Fruit fly (Drosophila melanogaster) whole organism, embryonic: ENCODE measurements around the gene DCTN1-p150.
A peak's percentile ranks its signal among the peaks of the same experiment; 100 is the strongest.

Source experiments
- Asciz ChIP-seq: fragments of 200-800 bp; sonication (Bioruptor generic); optimal IDR thresholded peaks from 2 replicates; lab custom pipeline; 2017; ENCODE audit warnings: missing biosample characterization, mild to moderate bottlenecking, missing genetic modification characterization, missing genetic modification reagents
- Atf-2 ChIP-seq: fragments of 200-800 bp; sonication (Bioruptor generic); optimal IDR thresholded peaks from 2 replicates; lab custom pipeline; 2016; ENCODE audit warnings: missing biosample characterization, missing genetic modification characterization
- Atf6 ChIP-seq: fragments of 200-800 bp; sonication (Bioruptor generic); IDR thresholded peaks from 2 replicates; pipeline ENCODE4 v1.3.6; 2022; ENCODE audit warnings: missing biosample characterization, missing genetic modification characterization
- Awh ChIP-seq: fragments of 200-800 bp; sonication (Bioruptor generic); IDR thresholded peaks from 2 replicates; pipeline ENCODE4, ENCODE4 v1.3.6; 2022; ENCODE audit warnings: missing biosample characterization, missing genetic modification characterization
- CG1024 ChIP-seq: fragments of 200-800 bp; sonication (Bioruptor generic); IDR thresholded peaks from 2 replicates; pipeline ENCODE4 v1.3.6; 2022; ENCODE audit warnings: missing biosample characterization, missing genetic modification characterization
- CG11723 ChIP-seq: fragments of 200-800 bp; sonication (Bioruptor generic); optimal IDR thresholded peaks from 2 replicates; lab custom pipeline; 2017; ENCODE audit warnings: missing biosample characterization, mild to moderate bottlenecking, missing genetic modification characterization
- CG13287 ChIP-seq: fragments of 200-800 bp; sonication (Bioruptor generic); IDR thresholded peaks from 2 replicates; pipeline ENCODE4 v1.3.6; 2022; ENCODE audit warnings: missing biosample characterization, missing genetic modification characterization; ENCODE audit not compliant: partially characterized antibody
- CG13894 ChIP-seq: fragments of 200-800 bp; sonication (Bioruptor generic); optimal IDR thresholded peaks from 3 replicates; lab custom pipeline; 2018; ENCODE audit warnings: missing biosample characterization, mild to moderate bottlenecking, missing genetic modification characterization, moderate library complexity
- CG14050 ChIP-seq: fragments of 200-800 bp; sonication (Bioruptor generic); IDR thresholded peaks from 3 replicates; pipeline ENCODE4 v1.3.6; 2022; ENCODE audit warnings: missing biosample characterization, missing genetic modification characterization
- CG14667 ChIP-seq: fragments of 200-800 bp; sonication (Bioruptor generic); IDR thresholded peaks from 2 replicates; pipeline ENCODE4 v1.3.6; 2022; ENCODE audit warnings: missing biosample characterization, missing genetic modification characterization
- CG1603 ChIP-seq: fragments of 200-800 bp; sonication (Bioruptor generic); optimal IDR thresholded peaks from 2 replicates; lab custom pipeline; 2019; ENCODE audit warnings: missing biosample characterization, mild to moderate bottlenecking, missing genetic modification characterization, moderate library complexity
- CG16779 ChIP-seq: fragments of 200-800 bp; sonication (Bioruptor generic); IDR thresholded peaks from 2 replicates; pipeline ENCODE4 v1.3.6; 2022; ENCODE audit warnings: missing biosample characterization, missing genetic modification characterization
- CG18619 ChIP-seq: fragments of 200-800 bp; sonication (Bioruptor generic); optimal IDR thresholded peaks from 3 replicates; lab custom pipeline; 2017; ENCODE audit warnings: missing biosample characterization, mild to moderate bottlenecking, missing genetic modification characterization
- CG18764 ChIP-seq: fragments of 200-800 bp; sonication (Bioruptor generic); optimal IDR thresholded peaks from 3 replicates; lab custom pipeline; 2016; ENCODE audit warnings: missing biosample characterization, missing genetic modification characterization
- CG2120 ChIP-seq: fragments of 200-800 bp; sonication (Bioruptor generic); optimal IDR thresholded peaks from 3 replicates; lab custom pipeline; 2016; ENCODE audit warnings: missing biosample characterization, missing genetic modification characterization
- CG3065 ChIP-seq: fragments of 200-800 bp; sonication (Bioruptor generic); optimal IDR thresholded peaks from 2 replicates; lab custom pipeline; 2016; ENCODE audit warnings: missing biosample characterization, missing genetic modification characterization
- CG33213 ChIP-seq: fragments of 200-800 bp; sonication (Bioruptor generic); optimal IDR thresholded peaks from 3 replicates; lab custom pipeline; 2016; ENCODE audit warnings: missing biosample characterization, missing genetic modification characterization
- CG4328 ChIP-seq: fragments of 200-800 bp; sonication (Bioruptor generic); optimal IDR thresholded peaks from 3 replicates; lab custom pipeline; 2017; ENCODE audit warnings: missing biosample characterization, missing genetic modification reagents, missing genetic modification characterization
- CG5245 ChIP-seq: fragments of 200-800 bp; sonication (Bioruptor generic); optimal IDR thresholded peaks from 3 replicates; lab custom pipeline; 2016; ENCODE audit warnings: missing biosample characterization, missing genetic modification characterization
- CG7786 ChIP-seq: fragments of 200-800 bp; sonication (Bioruptor generic); optimal IDR thresholded peaks from 2 replicates; lab custom pipeline; 2016; ENCODE audit warnings: missing biosample characterization, missing genetic modification characterization
- CG9215 ChIP-seq: fragments of 200-800 bp; sonication (Bioruptor generic); IDR thresholded peaks from 2 replicates; pipeline ENCODE4 v1.3.6; 2022; ENCODE audit warnings: missing biosample characterization, missing genetic modification characterization
- Dad ChIP-seq: fragments of 200-800 bp; sonication (Bioruptor generic); optimal IDR thresholded peaks from 3 replicates; lab custom pipeline; 2016; ENCODE audit warnings: missing biosample characterization, missing genetic modification characterization
- Fer3 ChIP-seq: fragments of 200-800 bp; sonication (Bioruptor generic); optimal IDR thresholded peaks from 2 replicates; lab custom pipeline; 2018; ENCODE audit warnings: missing biosample characterization, mild to moderate bottlenecking, missing genetic modification characterization, moderate library complexity
- H2.0 ChIP-seq: fragments of 200-800 bp; sonication (Bioruptor generic); IDR thresholded peaks from 2 replicates; pipeline ENCODE4 v1.3.6; 2022; ENCODE audit warnings: missing biosample characterization, missing genetic modification characterization
- MESR4 ChIP-seq: fragments of 200-800 bp; sonication (Bioruptor generic); optimal IDR thresholded peaks from 2 replicates; lab custom pipeline; 2018; ENCODE audit warnings: missing biosample characterization, mild to moderate bottlenecking, missing genetic modification characterization, moderate library complexity
- Pdp1 ChIP-seq, 2 experiments: fragments of 200-800 bp; sonication (Bioruptor generic); optimal IDR thresholded peaks; 3 replicates each; lab custom pipeline; 2016; ENCODE audit warnings: missing biosample characterization in 2 of 2, missing genetic modification characterization in 2 of 2, mild to moderate bottlenecking in 1 of 2, moderate library complexity in 1 of 2
- Usf ChIP-seq: fragments of 200-800 bp; sonication (Bioruptor generic); optimal IDR thresholded peaks from 2 replicates; lab custom pipeline; 2017; ENCODE audit warnings: missing genotype, missing biosample characterization, missing genetic modification characterization
- da ChIP-seq: fragments of 200-800 bp; sonication (Bioruptor generic); optimal IDR thresholded peaks from 2 replicates; lab custom pipeline; 2016; ENCODE audit warnings: missing biosample characterization, missing genetic modification characterization
- danr ChIP-seq: fragments of 200-800 bp; sonication (Bioruptor generic); IDR thresholded peaks from 2 replicates; pipeline ENCODE4 v1.3.6; 2022; ENCODE audit warnings: missing biosample characterization, missing genetic modification characterization
- emc ChIP-seq: fragments of 200-800 bp; sonication (Bioruptor generic); optimal IDR thresholded peaks from 2 replicates; lab custom pipeline; 2016; ENCODE audit warnings: missing biosample characterization, missing genetic modification characterization
- fd3F ChIP-seq: fragments of 200-800 bp; sonication (Bioruptor generic); optimal IDR thresholded peaks from 2 replicates; lab custom pipeline; 2018; ENCODE audit warnings: missing biosample characterization, mild to moderate bottlenecking, missing genetic modification characterization, moderate library complexity
- ham ChIP-seq: fragments of 200-800 bp; sonication (Bioruptor generic); IDR thresholded peaks from 2 replicates; pipeline ENCODE4 v1.3.6; 2022; ENCODE audit warnings: missing biosample characterization, missing genetic modification characterization
- hbn ChIP-seq: fragments of 200-800 bp; sonication (Bioruptor generic); IDR thresholded peaks from 2 replicates; pipeline ENCODE4 v1.3.6; 2022; ENCODE audit warnings: missing biosample characterization, missing genetic modification characterization; ENCODE audit not compliant: partially characterized antibody
- hkb ChIP-seq, 2 experiments: fragments of 200-800 bp in 1 of 2; fragments of >200 bp in 1 of 2; sonication (Bioruptor generic) in 1 of 2; IDR thresholded peaks in 1 of 2; optimal IDR thresholded peaks in 1 of 2; 2 replicates each; pipeline versions ENCODE4 v1.3.6 to Lab custom; 2017 to 2022; ENCODE audit warnings: missing biosample characterization in 1 of 2, missing genetic modification characterization in 1 of 2
- insv ChIP-seq, 2 experiments: fragments of 200-800 bp; sonication (Bioruptor generic); optimal IDR thresholded peaks; 3 replicates each; lab custom pipeline; 2016 to 2018; ENCODE audit warnings: missing biosample characterization in 2 of 2, missing genetic modification characterization in 2 of 2
- jigr1 ChIP-seq: fragments of 200-800 bp; sonication (Bioruptor generic); IDR thresholded peaks from 3 replicates; pipeline ENCODE4 v1.3.6; 2022; ENCODE audit warnings: missing biosample characterization, missing genetic modification characterization
- jumu ChIP-seq: fragments of 200-800 bp; sonication (Bioruptor generic); optimal IDR thresholded peaks from 3 replicates; lab custom pipeline; 2016; ENCODE audit warnings: missing biosample characterization, missing genetic modification characterization
- nmo ChIP-seq: fragments of 200-800 bp; sonication (Bioruptor generic); optimal IDR thresholded peaks from 2 replicates; lab custom pipeline; 2018; ENCODE audit warnings: missing biosample characterization, mild to moderate bottlenecking, missing genetic modification characterization, moderate library complexity
- pho ChIP-seq: fragments of 200-800 bp; sonication (Bioruptor generic); optimal IDR thresholded peaks from 2 replicates; lab custom pipeline; 2016; ENCODE audit warnings: missing biosample characterization, missing genetic modification characterization
- run ChIP-seq: fragments of 200-800 bp; sonication (Bioruptor generic); optimal IDR thresholded peaks from 3 replicates; lab custom pipeline; 2018; ENCODE audit warnings: missing biosample characterization, mild to moderate bottlenecking, missing genetic modification characterization
- salm ChIP-seq: fragments of 200-800 bp; sonication (Bioruptor generic); optimal IDR thresholded peaks from 2 replicates; lab custom pipeline; 2018; ENCODE audit warnings: missing biosample characterization, mild to moderate bottlenecking, missing genetic modification characterization
- sc ChIP-seq, 3 experiments: fragments of >200 bp in 2 of 3; fragments of 200-800 bp in 1 of 3; sonication (Bioruptor generic) in 1 of 3; optimal IDR thresholded peaks; 2 replicates in 2 of 3; 3 replicates in 1 of 3; lab custom pipeline; 2017; ENCODE audit warnings: mild to moderate bottlenecking in 1 of 3, missing biosample characterization in 1 of 3, missing genetic modification characterization in 1 of 3, missing genetic modification reagents in 1 of 3
- shn ChIP-seq: fragments of 200-800 bp; sonication (Bioruptor generic); optimal IDR thresholded peaks from 3 replicates; lab custom pipeline; 2016; ENCODE audit warnings: missing biosample characterization, missing genetic modification characterization
- slou ChIP-seq: fragments of 200-800 bp; sonication (Bioruptor generic); optimal IDR thresholded peaks from 3 replicates; lab custom pipeline; 2016; ENCODE audit warnings: missing biosample characterization, missing genetic modification characterization
- ssp ChIP-seq: fragments of 200-800 bp; sonication (Bioruptor generic); IDR thresholded peaks from 2 replicates; pipeline ENCODE4 v1.3.6; 2022; ENCODE audit warnings: missing biosample characterization, missing genetic modification characterization
- tna ChIP-seq: fragments of 200-800 bp; sonication (Bioruptor generic); IDR thresholded peaks from 2 replicates; pipeline ENCODE4 v1.3.6; 2022; ENCODE audit warnings: missing biosample characterization, missing genetic modification characterization; ENCODE audit not compliant: partially characterized antibody
- unc-4 ChIP-seq: fragments of 200-800 bp; sonication (Bioruptor generic); IDR thresholded peaks from 2 replicates; pipeline ENCODE4 v1.3.6; 2022; ENCODE audit warnings: missing biosample characterization, missing genetic modification characterization; ENCODE audit not compliant: partially characterized antibody

DCTN1-p150 gene

dm6 chr3L:13919794-13920631 is 9.2 kb upstream of the DCTN1-p150 start (continued):
- TF ChIP-seq fd3F (GFP tag; lab: Kevin White, UChicago) (peak; percentile 87), hbn (no peak; the same call in 1 of the 2 replicates), danr (GFP tag; lab: Robert Waterston, UW) (peak; percentile 68; the same call in 1 of the 2 replicates), tna (GFP tag; lab: Robert Waterston, UW) (no peak; the same call in 1 of the 2 replicates), pho (GFP tag; lab: Kevin White, UChicago) (peak; percentile 90), Asciz (GFP tag; lab: Kevin White, UChicago) (peak; percentile 88), Pdp1 (GFP tag; optimal IDR thresholded peaks at IDR 0.05; lab: Kevin White, UChicago) (peak; percentile 78 to 93), nmo (GFP tag; lab: Kevin White, UChicago) (peak; percentile 81), emc (peak; percentile 60), ssp (peak; percentile 71), CG1603 (peak; percentile 85), salm (tag; lab: Kevin White, UChicago) (peak; percentile 66), hkb (optimal IDR thresholded peaks at IDR 0.05; lab: Kevin White, UChicago) (no peak), hkb (GFP tag; IDR thresholded peaks at IDR 0.05; lab: Robert Waterston, UW) (peak; percentile 70), Atf-2 (GFP tag; lab: Kevin White, UChicago) (peak; percentile 92), sc (optimal IDR thresholded peaks at IDR 0.05; lab: Kevin White, UChicago) (no peak), sc (GFP tag; optimal IDR thresholded peaks at IDR 0.05; lab: Kevin White, UChicago) (peak; percentile 93), CG18764 (GFP tag; lab: Kevin White, UChicago) (peak; percentile 83), jumu (GFP tag; lab: Kevin White, UChicago) (peak; percentile 84), CG11723 (GFP tag; lab: Kevin White, UChicago) (peak; percentile 82), CG1024 (GFP tag; lab: Robert Waterston, UW) (peak; percentile 51), CG13287 (peak; percentile 59), insv (GFP tag; optimal IDR thresholded peaks at IDR 0.05; lab: Kevin White, UChicago) (peak; percentile 67 to 94), jigr1 (GFP tag; lab: Robert Waterston, UW) (peak; percentile 58; the same call in 2 of the 3 replicates), CG14050 (GFP tag; lab: Robert Waterston, UW) (peak; percentile 64; the same call in 2 of the 3 replicates), slou (peak; percentile 71), CG14667 (GFP tag; lab: Robert Waterston, UW) (peak; percentile 72), Fer3 (tag; lab: Kevin White, UChicago) (peak; percentile 88), Awh (peak; percentile 48; the same call in 1 of the 2 replicates), CG4328 (GFP tag; lab: Kevin White, UChicago) (peak; percentile 86), Atf6 (GFP tag; lab: Robert Waterston, UW) (peak; percentile 82), CG3065 (GFP tag; lab: Kevin White, UChicago) (peak; percentile 66), shn (GFP tag; lab: Kevin White, UChicago) (peak; percentile 91), CG33213 (GFP tag; lab: Kevin White, UChicago) (peak; percentile 43), Usf (GFP tag; lab: Kevin White, UChicago) (peak; percentile 85), CG5245 (peak; percentile 86), H2.0 (GFP tag; lab: Robert Waterston, UW) (peak; percentile 71), CG2120 (GFP tag; lab: Kevin White, UChicago) (peak; percentile 95), da (GFP tag; lab: Kevin White, UChicago) (peak; percentile 54), Dad (peak; percentile 74), CG18619 (GFP tag; lab: Kevin White, UChicago) (peak; percentile 94), unc-4 (GFP tag; lab: Robert Waterston, UW) (peak; percentile 46), MESR4 (GFP tag; lab: Kevin White, UChicago) (no peak), run (peak; percentile 85), CG16779 (GFP tag; lab: Robert Waterston, UW) (peak; percentile 24; the same call in 1 of the 2 replicates), ham (GFP tag; lab: Robert Waterston, UW) (no peak), CG7786 (GFP tag; lab: Kevin White, UChicago) (peak; percentile 88), CG9215 (GFP tag; lab: Robert Waterston, UW) (peak; percentile 82), CG13894 (tag; lab: Kevin White, UChicago) (peak; percentile 67)
